Fruit fly (Drosophila melanogaster) S2 (cell line): ENCODE data around the gene mRpS23.

Source experiments
- CG8478 ChIP-seq: fragments of >200 bp; optimal IDR thresholded peaks from 2 replicates; lab custom pipeline; 2018
- CTCF ChIP-seq, 2 experiments: fragments of >200 bp; optimal IDR thresholded peaks; 2 replicates each; lab custom pipeline; 2018

dm6 chr2L:13877934-13878580 is 43.2 kb upstream of the mRpS23 start:
- TF ChIP-seq CG8478, result no peak
- no peak for TF ChIP-seq CTCF (optimal IDR thresholded peaks at IDR 0.05; lab: Kevin White, UChicago)
